Fruit fly (Drosophila melanogaster): ENCODE data around the gene Cp18.

DNA sequence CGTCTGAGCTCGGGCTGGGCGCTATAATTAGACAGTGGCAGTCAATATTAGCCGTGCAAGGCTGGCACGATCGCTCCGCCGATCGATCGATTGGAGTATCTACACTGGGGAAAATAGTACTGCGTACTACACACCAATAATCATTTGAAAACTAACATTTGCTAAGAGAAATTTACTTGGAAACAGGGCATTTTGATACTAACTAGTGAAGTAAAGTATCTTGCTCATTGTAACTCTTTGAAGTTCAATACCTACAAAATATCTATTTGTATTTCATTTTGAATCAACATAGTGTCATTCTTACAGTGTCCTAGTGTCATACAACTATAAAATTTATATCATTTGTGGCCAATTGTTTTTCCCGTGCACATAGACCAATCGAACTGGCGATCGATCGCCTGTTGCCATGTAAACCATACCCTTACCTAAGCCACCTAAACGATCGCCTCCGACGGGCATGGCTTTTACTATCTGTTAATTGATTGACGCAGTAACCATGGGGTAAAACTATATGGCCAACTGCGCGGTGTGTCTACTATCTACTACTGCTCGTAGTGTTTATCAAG, 25.9 kb upstream of the Cp18 start:
- no peak for TF ChIP-seq EcR (GFP tag; optimal IDR thresholded peaks at IDR 0.05)
- no peak for TF ChIP-seq Dll (optimal IDR thresholded peaks at IDR 0.05)
- TF ChIP-seq psq (optimal IDR thresholded peaks at IDR 0.05): no peak
